Fruit fly (Drosophila melanogaster) Kc167 (cell line): ENCODE data around the gene AstA-R1.

Source experiments
- Sin3A ChIP-seq: fragments of >200 bp; optimal IDR thresholded peaks from 2 replicates; lab custom pipeline; 2018; ENCODE audit warnings: missing external identifiers
- h ChIP-seq: fragments of >200 bp; optimal IDR thresholded peaks from 3 replicates; lab custom pipeline; 2018; ENCODE audit warnings: missing external identifiers
- psq ChIP-seq: fragments of >200 bp; optimal IDR thresholded peaks from 2 replicates; lab custom pipeline; 2017; ENCODE audit warnings: missing external identifiers
- ttk ChIP-seq: sonication (Bioruptor generic); optimal IDR thresholded peaks from 2 replicates; lab custom pipeline; 2017; ENCODE audit warnings: missing external identifiers

- TF ChIP-seq Sin3A (lab: Kevin White, UChicago) (no peak), ttk (lab: Kevin White, UChicago) (no peak), psq (lab: Kevin White, UChicago) (no peak), h (lab: Kevin White, UChicago) (no peak)
Observed at dm6 chrX:3689079-3689478, 114.7 kb downstream of the AstA-R1 start.
